Fruit fly (Drosophila melanogaster) whole organism, prepupa: ENCODE data around the gene rho-4.

Experiments used
- CG10631 ChIP-seq: fragments of 200-800 bp; sonication (Bioruptor generic); optimal IDR thresholded peaks from 2 replicates; lab custom pipeline; 2016; ENCODE audit warnings: missing biosample characterization, missing genetic modification characterization
- CG11762 ChIP-seq: fragments of 200-800 bp; sonication (Bioruptor generic); optimal IDR thresholded peaks from 3 replicates; lab custom pipeline; 2016; ENCODE audit warnings: missing biosample characterization, missing genetic modification characterization; ENCODE audit not compliant: insufficient read depth
- CG6163 ChIP-seq: fragments of 200-800 bp; sonication (Bioruptor generic); IDR thresholded peaks from 3 replicates; pipeline ENCODE4 v1.3.6; 2022; ENCODE audit warnings: missing biosample characterization, missing genetic modification characterization
- CG6792 ChIP-seq: fragments of 200-800 bp; sonication (Bioruptor generic); optimal IDR thresholded peaks from 3 replicates; lab custom pipeline; 2016; ENCODE audit warnings: missing biosample characterization, missing genetic modification characterization
- CG8632 ChIP-seq: fragments of 200-800 bp; sonication (Bioruptor generic); optimal IDR thresholded peaks from 3 replicates; lab custom pipeline; 2016; ENCODE audit warnings: missing biosample characterization, missing genetic modification characterization
- CG9139 ChIP-seq: fragments of 200-800 bp; sonication (Bioruptor generic); optimal IDR thresholded peaks from 3 replicates; lab custom pipeline; 2017; ENCODE audit warnings: missing biosample characterization, mild to moderate bottlenecking, missing genetic modification characterization
- Eip78C ChIP-seq: fragments of 200-800 bp; sonication (Bioruptor generic); peaks from one replicate; lab custom pipeline; 2016; ENCODE audit warnings: missing biosample characterization, missing genetic modification characterization
- Ets21C ChIP-seq: fragments of 200-800 bp; sonication (Bioruptor generic); optimal IDR thresholded peaks from 3 replicates; lab custom pipeline; 2016; ENCODE audit warnings: missing biosample characterization, missing genetic modification characterization
- Ets96B ChIP-seq: fragments of 200-800 bp; optimal IDR thresholded peaks from 2 replicates; lab custom pipeline; 2019; ENCODE audit warnings: missing biosample characterization, mild to moderate bottlenecking, missing genetic modification characterization, moderate library complexity
- Hr38 ChIP-seq: sonication (Bioruptor generic); optimal IDR thresholded peaks from 2 replicates; lab custom pipeline; 2016; ENCODE audit warnings: missing biosample characterization, missing genetic modification characterization
- Lpt ChIP-seq: fragments of 200-800 bp; sonication (Bioruptor generic); optimal IDR thresholded peaks from 3 replicates; lab custom pipeline; 2016; ENCODE audit warnings: missing biosample characterization, missing genetic modification characterization
- OdsH ChIP-seq: fragments of 200-800 bp; sonication (Bioruptor generic); optimal IDR thresholded peaks from 3 replicates; lab custom pipeline; 2016; ENCODE audit warnings: missing biosample characterization, missing genetic modification characterization
- fd59A ChIP-seq: fragments of 200-800 bp; sonication (Bioruptor generic); optimal IDR thresholded peaks from 2 replicates; lab custom pipeline; 2017; ENCODE audit warnings: missing biosample characterization, mild to moderate bottlenecking, missing genetic modification characterization, missing genetic modification reagents
- salr ChIP-seq, 2 experiments: fragments of 200-800 bp; sonication (Bioruptor generic); optimal IDR thresholded peaks; 3 replicates each; lab custom pipeline; 2016 to 2018; ENCODE audit warnings: missing biosample characterization in 2 of 2, missing genetic modification characterization in 2 of 2, mild to moderate bottlenecking in 1 of 2
- topi ChIP-seq: fragments of 200-800 bp; sonication (Bioruptor generic); optimal IDR thresholded peaks from 3 replicates; lab custom pipeline; 2016; ENCODE audit warnings: missing biosample characterization, missing genetic modification characterization

The rho-4 gene

DNA sequence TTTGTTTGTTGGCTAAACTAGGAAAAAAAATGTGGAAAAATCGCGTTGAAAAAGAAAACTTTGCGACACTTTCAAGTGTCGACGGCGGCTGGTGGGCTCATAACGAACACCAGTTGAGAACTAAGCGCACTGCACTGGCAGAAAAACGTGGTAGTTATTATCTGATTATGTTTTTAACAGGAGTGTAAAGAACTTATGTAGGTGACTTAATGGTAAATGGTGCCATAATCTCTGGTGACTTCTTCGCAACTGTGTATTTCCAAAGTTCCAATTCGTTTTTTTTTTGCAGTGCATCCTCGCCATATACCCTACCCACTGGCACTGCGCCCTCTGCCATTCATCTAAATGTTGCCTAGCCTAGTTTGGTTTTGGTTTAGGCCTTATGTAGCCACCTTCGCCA, 53.4 kb downstream of the rho-4 start (continued):
- no peak for TF ChIP-seq CG8632
- TF ChIP-seq Lpt = peak; percentile 62
- TF ChIP-seq CG11762 (GFP tag; lab: Kevin White, UChicago) = peak; percentile 19
- no peak for TF ChIP-seq Ets21C (GFP tag; lab: Kevin White, UChicago)
- TF ChIP-seq Ets96B = no peak
- peak in 1 of 2 experiments; percentile 8 for TF ChIP-seq salr (GFP tag; optimal IDR thresholded peaks at IDR 0.05; lab: Kevin White, UChicago)
- no peak for TF ChIP-seq topi (GFP tag; lab: Kevin White, UChicago)
- TF ChIP-seq Hr38 = no peak
- peak; percentile 77 for TF ChIP-seq Eip78C (GFP tag; lab: Kevin White, UChicago)
- peak; percentile 45 for TF ChIP-seq OdsH (GFP tag; lab: Kevin White, UChicago)
- peak; percentile 39 for TF ChIP-seq CG10631 (GFP tag; lab: Kevin White, UChicago)
- TF ChIP-seq fd59A = peak; percentile 11
- TF ChIP-seq CG6163 (GFP tag; lab: Robert Waterston, UW) = peak; percentile 57; the same call in 1 of the 3 replicates
- TF ChIP-seq CG6792 (GFP tag; lab: Kevin White, UChicago) = no peak
- no peak for TF ChIP-seq CG9139 (GFP tag; lab: Kevin White, UChicago)
